Fruit fly (Drosophila melanogaster) whole organism, embryonic: ENCODE data around the gene RpL36.

Experiments
- CG10147 ChIP-seq: fragments of 200-800 bp; sonication (Bioruptor generic); optimal IDR thresholded peaks from 2 replicates; lab custom pipeline; 2019; ENCODE audit warnings: missing biosample characterization, mild to moderate bottlenecking, missing genetic modification characterization, moderate library complexity
- CG1024 ChIP-seq: fragments of 200-800 bp; sonication (Bioruptor generic); IDR thresholded peaks from 2 replicates; pipeline ENCODE4 v1.3.6; 2022; ENCODE audit warnings: missing biosample characterization, missing genetic modification characterization
- CG11723 ChIP-seq: fragments of 200-800 bp; sonication (Bioruptor generic); optimal IDR thresholded peaks from 2 replicates; lab custom pipeline; 2017; ENCODE audit warnings: missing biosample characterization, mild to moderate bottlenecking, missing genetic modification characterization
- CG12236 ChIP-seq: fragments of 200-800 bp; sonication (Bioruptor generic); optimal IDR thresholded peaks from 2 replicates; lab custom pipeline; 2016; ENCODE audit warnings: missing biosample characterization, missing genetic modification characterization
- CG13287 ChIP-seq: fragments of 200-800 bp; sonication (Bioruptor generic); IDR thresholded peaks from 2 replicates; pipeline ENCODE4 v1.3.6; 2022; ENCODE audit warnings: missing biosample characterization, missing genetic modification characterization; ENCODE audit not compliant: partially characterized antibody
- CG13624 ChIP-seq: fragments of 200-800 bp; sonication (Bioruptor generic); optimal IDR thresholded peaks from 2 replicates; lab custom pipeline; 2016; ENCODE audit warnings: missing biosample characterization, missing genetic modification characterization
- CG14667 ChIP-seq: fragments of 200-800 bp; sonication (Bioruptor generic); IDR thresholded peaks from 2 replicates; pipeline ENCODE4 v1.3.6; 2022; ENCODE audit warnings: missing biosample characterization, missing genetic modification characterization
- CG15073 ChIP-seq: fragments of 200-800 bp; sonication (Bioruptor generic); optimal IDR thresholded peaks from 2 replicates; lab custom pipeline; 2016; ENCODE audit warnings: missing biosample characterization, missing genetic modification characterization
- CG16813 ChIP-seq: fragments of 200-800 bp; sonication (Bioruptor generic); IDR thresholded peaks from 3 replicates; pipeline ENCODE4 v1.3.6; 2022; ENCODE audit warnings: missing biosample characterization, missing genetic modification characterization; ENCODE audit not compliant: partially characterized antibody
- CG1792 ChIP-seq: fragments of 200-800 bp; sonication (Bioruptor generic); optimal IDR thresholded peaks from 2 replicates; lab custom pipeline; 2016; ENCODE audit warnings: missing biosample characterization, missing genetic modification characterization
- CG2678 ChIP-seq: fragments of 200-800 bp; sonication (Bioruptor generic); optimal IDR thresholded peaks from 3 replicates; lab custom pipeline; 2019; ENCODE audit warnings: missing biosample characterization, mild to moderate bottlenecking, missing genetic modification characterization, moderate library complexity
- CG2875 ChIP-seq: fragments of 200-800 bp; sonication (Bioruptor generic); optimal IDR thresholded peaks from 2 replicates; lab custom pipeline; 2017; ENCODE audit warnings: missing biosample characterization, mild to moderate bottlenecking, missing genetic modification characterization, missing genetic modification reagents
- CG3281 ChIP-seq: fragments of 200-800 bp; sonication (Bioruptor generic); optimal IDR thresholded peaks from 3 replicates; lab custom pipeline; 2017; ENCODE audit warnings: missing biosample characterization, mild to moderate bottlenecking, missing genetic modification characterization
- CG4282 ChIP-seq: fragments of 200-800 bp; sonication (Bioruptor generic); optimal IDR thresholded peaks from 2 replicates; lab custom pipeline; 2016; ENCODE audit warnings: missing biosample characterization, missing genetic modification characterization
- CG4360 ChIP-seq: fragments of 200-800 bp; sonication (Bioruptor generic); IDR thresholded peaks from 2 replicates; pipeline ENCODE4 v1.3.6; 2022; ENCODE audit warnings: missing biosample characterization, missing genetic modification characterization
- CG6175 ChIP-seq: fragments of 200-800 bp; sonication (Bioruptor generic); IDR thresholded peaks from 3 replicates; pipeline ENCODE4 v1.3.6; 2022; ENCODE audit warnings: missing biosample characterization, missing genetic modification characterization
- CG6272 ChIP-seq: fragments of 200-800 bp; sonication (Bioruptor generic); IDR thresholded peaks from 2 replicates; pipeline ENCODE4 v1.3.6; 2022; ENCODE audit warnings: missing biosample characterization, missing genetic modification characterization
- CG7745 ChIP-seq: fragments of 200-800 bp; sonication (Bioruptor generic); optimal IDR thresholded peaks from 2 replicates; lab custom pipeline; 2018; ENCODE audit warnings: missing biosample characterization, mild to moderate bottlenecking, missing genetic modification characterization, moderate library complexity
- D19B ChIP-seq: fragments of 200-800 bp; sonication (Bioruptor generic); optimal IDR thresholded peaks from 2 replicates; lab custom pipeline; 2017; ENCODE audit warnings: missing biosample characterization, mild to moderate bottlenecking, missing genetic modification characterization
- Dad ChIP-seq: fragments of 200-800 bp; sonication (Bioruptor generic); optimal IDR thresholded peaks from 3 replicates; lab custom pipeline; 2016; ENCODE audit warnings: missing biosample characterization, missing genetic modification characterization
- ERR ChIP-seq: fragments of 200-800 bp; sonication (Bioruptor generic); optimal IDR thresholded peaks from 2 replicates; lab custom pipeline; 2016; ENCODE audit warnings: missing biosample characterization, missing genetic modification characterization
- H2.0 ChIP-seq: fragments of 200-800 bp; sonication (Bioruptor generic); IDR thresholded peaks from 2 replicates; pipeline ENCODE4 v1.3.6; 2022; ENCODE audit warnings: missing biosample characterization, missing genetic modification characterization
- HLH4C ChIP-seq: fragments of 200-800 bp; sonication (Bioruptor generic); IDR thresholded peaks from 3 replicates; pipeline ENCODE4 v1.3.6; 2022; ENCODE audit warnings: missing biosample characterization, missing genetic modification characterization; ENCODE audit not compliant: partially characterized antibody
- Lpt ChIP-seq: fragments of >200 bp; optimal IDR thresholded peaks from 2 replicates; lab custom pipeline; 2018; ENCODE audit warnings: missing biosample characterization, missing genetic modification characterization
- Oaz ChIP-seq: fragments of 200-800 bp; sonication (Bioruptor generic); IDR thresholded peaks from 2 replicates; pipeline ENCODE4 v1.3.6; 2022; ENCODE audit warnings: missing biosample characterization, missing genetic modification characterization
- Sin3A ChIP-seq: fragments of >200 bp; optimal IDR thresholded peaks from 2 replicates; lab custom pipeline; 2018
- Sry-β ChIP-seq: fragments of 200-800 bp; sonication (Bioruptor generic); optimal IDR thresholded peaks from 2 replicates; lab custom pipeline; 2018; ENCODE audit warnings: missing biosample characterization, mild to moderate bottlenecking, missing genetic modification characterization, moderate library complexity
- al ChIP-seq: fragments of 200-800 bp; sonication (Bioruptor generic); IDR thresholded peaks from 2 replicates; pipeline ENCODE4 v1.3.6; 2022; ENCODE audit warnings: missing biosample characterization, missing genetic modification characterization
- cato ChIP-seq: fragments of 200-800 bp; sonication (Bioruptor generic); optimal IDR thresholded peaks from 2 replicates; lab custom pipeline; 2016; ENCODE audit warnings: missing biosample characterization, missing genetic modification characterization, borderline replicate concordance
- chif ChIP-seq, 2 experiments: fragments of 200-800 bp; sonication (Bioruptor generic); optimal IDR thresholded peaks; 3 replicates each; lab custom pipeline; 2016; ENCODE audit warnings: missing biosample characterization in 2 of 2, missing genetic modification characterization in 2 of 2
- chm ChIP-seq: fragments of 200-800 bp; sonication (Bioruptor generic); IDR thresholded peaks from 2 replicates; pipeline ENCODE4 v1.3.6; 2022; ENCODE audit warnings: missing biosample characterization, missing genetic modification characterization
- ci ChIP-seq: fragments of 200-800 bp; sonication (Bioruptor generic); IDR thresholded peaks from 3 replicates; pipeline ENCODE4 v1.3.6; 2022; ENCODE audit warnings: missing biosample characterization, missing genetic modification characterization
- dan ChIP-seq: fragments of 200-800 bp; sonication (Bioruptor generic); IDR thresholded peaks from 2 replicates; pipeline ENCODE4 v1.3.6; 2022; ENCODE audit warnings: missing biosample characterization, missing genetic modification characterization
- en ChIP-seq: fragments of 200-800 bp; sonication (Bioruptor generic); optimal IDR thresholded peaks from 2 replicates; lab custom pipeline; 2016; ENCODE audit warnings: missing biosample characterization, missing genetic modification characterization
- exex ChIP-seq: fragments of 200-800 bp; sonication (Bioruptor generic); optimal IDR thresholded peaks from 4 replicates; lab custom pipeline; 2018; ENCODE audit warnings: missing biosample characterization, mild to moderate bottlenecking, missing genetic modification characterization, moderate library complexity
- gfzf ChIP-seq: fragments of 200-800 bp; sonication (Bioruptor generic); optimal IDR thresholded peaks from 2 replicates; lab custom pipeline; 2016; ENCODE audit warnings: missing biosample characterization, mild to moderate bottlenecking, missing genetic modification characterization, moderate library complexity
- gt ChIP-seq: fragments of 200-800 bp; sonication (Bioruptor generic); IDR thresholded peaks from 2 replicates; pipeline ENCODE4 v1.3.6; 2022; ENCODE audit warnings: missing biosample characterization, missing genetic modification characterization
- hkb ChIP-seq, 2 experiments: fragments of 200-800 bp in 1 of 2; fragments of >200 bp in 1 of 2; sonication (Bioruptor generic) in 1 of 2; IDR thresholded peaks in 1 of 2; optimal IDR thresholded peaks in 1 of 2; 2 replicates each; pipeline versions ENCODE4 v1.3.6 to Lab custom; 2017 to 2022; ENCODE audit warnings: missing biosample characterization in 1 of 2, missing genetic modification characterization in 1 of 2
- lbe ChIP-seq: fragments of 200-800 bp; sonication (Bioruptor generic); optimal IDR thresholded peaks from 2 replicates; lab custom pipeline; 2016; ENCODE audit warnings: missing biosample characterization, mild to moderate bottlenecking, missing genetic modification characterization
- lilli ChIP-seq: fragments of 200-800 bp; sonication (Bioruptor generic); optimal IDR thresholded peaks from 3 replicates; lab custom pipeline; 2016; ENCODE audit warnings: missing biosample characterization, missing genetic modification characterization
- mirr ChIP-seq: fragments of 200-800 bp; sonication (Bioruptor generic); optimal IDR thresholded peaks from 3 replicates; lab custom pipeline; 2018; ENCODE audit warnings: missing biosample characterization, mild to moderate bottlenecking, missing genetic modification characterization
- nau ChIP-seq: fragments of 200-800 bp; sonication (Bioruptor generic); optimal IDR thresholded peaks from 3 replicates; lab custom pipeline; 2017; ENCODE audit warnings: missing biosample characterization, mild to moderate bottlenecking, missing genetic modification characterization, missing genetic modification reagents
- nmo ChIP-seq: fragments of 200-800 bp; sonication (Bioruptor generic); optimal IDR thresholded peaks from 2 replicates; lab custom pipeline; 2018; ENCODE audit warnings: missing biosample characterization, mild to moderate bottlenecking, missing genetic modification characterization, moderate library complexity
- pho ChIP-seq: fragments of 200-800 bp; sonication (Bioruptor generic); optimal IDR thresholded peaks from 2 replicates; lab custom pipeline; 2016; ENCODE audit warnings: missing biosample characterization, missing genetic modification characterization
- phol ChIP-seq: fragments of 200-800 bp; sonication (Bioruptor generic); optimal IDR thresholded peaks from 3 replicates; lab custom pipeline; 2018; ENCODE audit warnings: missing biosample characterization, mild to moderate bottlenecking, missing genetic modification characterization, moderate library complexity
- rib ChIP-seq: fragments of 200-800 bp; sonication (Bioruptor generic); IDR thresholded peaks from 2 replicates; pipeline ENCODE4 v1.3.6; 2022; ENCODE audit warnings: missing biosample characterization, missing genetic modification characterization
- run ChIP-seq: fragments of 200-800 bp; sonication (Bioruptor generic); optimal IDR thresholded peaks from 3 replicates; lab custom pipeline; 2018; ENCODE audit warnings: missing biosample characterization, mild to moderate bottlenecking, missing genetic modification characterization
- seq ChIP-seq: fragments of 200-800 bp; sonication (Bioruptor generic); IDR thresholded peaks from 2 replicates; pipeline ENCODE4 v1.3.6; 2022; ENCODE audit warnings: missing biosample characterization, missing genetic modification characterization
- trh ChIP-seq: fragments of 200-800 bp; sonication (Bioruptor generic); optimal IDR thresholded peaks from 2 replicates; lab custom pipeline; 2016; ENCODE audit warnings: missing biosample characterization, missing genetic modification characterization
- vnd ChIP-seq: fragments of 200-800 bp; sonication (Bioruptor generic); IDR thresholded peaks from 3 replicates; pipeline ENCODE4 v1.3.6; 2022; ENCODE audit warnings: missing biosample characterization, missing genetic modification characterization; ENCODE audit not compliant: partially characterized antibody
- wek ChIP-seq: fragments of 200-800 bp; sonication (Bioruptor generic); optimal IDR thresholded peaks from 3 replicates; lab custom pipeline; 2018; ENCODE audit warnings: missing biosample characterization, mild to moderate bottlenecking, missing genetic modification characterization, moderate library complexity

The RpL36 gene

dm6 chrX:621132-621555 is 8.1 kb downstream of the RpL36 start, which contains the start of the genes CG13365 and Vsp37A (continued):
- TF ChIP-seq CG1024 (GFP tag; lab: Robert Waterston, UW), result no peak
- TF ChIP-seq rib, result no peak
- TF ChIP-seq nau (GFP tag; lab: Kevin White, UChicago), result no peak
- TF ChIP-seq gfzf (GFP tag; lab: Kevin White, UChicago), result peak; percentile 54
- no peak for TF ChIP-seq D19B (GFP tag; lab: Kevin White, UChicago)
- peak; percentile 25 for TF ChIP-seq wek (GFP tag; lab: Kevin White, UChicago)
- TF ChIP-seq CG6175 (GFP tag; lab: Robert Waterston, UW), result no peak
- TF ChIP-seq exex, result peak; percentile 21
- TF ChIP-seq CG13624 (GFP tag; lab: Kevin White, UChicago), result peak; percentile 59
- TF ChIP-seq cato (GFP tag; lab: Kevin White, UChicago), result no peak
- TF ChIP-seq chm (GFP tag; lab: Robert Waterston, UW), result peak; percentile 25; the same call in 1 of the 2 replicates
- no peak for TF ChIP-seq CG7745 (tag; lab: Kevin White, UChicago)
- peak; percentile 63 for TF ChIP-seq lilli (GFP tag; lab: Kevin White, UChicago)
- peak; percentile 40; the same call in 1 of the 2 replicates for TF ChIP-seq al (GFP tag; lab: Robert Waterston, UW)
- peak; percentile 49 for TF ChIP-seq CG4282 (GFP tag; lab: Kevin White, UChicago)
- peak; percentile 11 for TF ChIP-seq trh (GFP tag; lab: Kevin White, UChicago)
- peak; percentile 50 for TF ChIP-seq phol
- peak; percentile 34 for TF ChIP-seq CG11723
- no peak for TF ChIP-seq vnd (GFP tag; lab: Robert Waterston, UW)
- no peak for TF ChIP-seq Oaz (GFP tag; lab: Robert Waterston, UW)
- no peak for TF ChIP-seq mirr (GFP tag; lab: Kevin White, UChicago)
- TF ChIP-seq CG15073 (GFP tag; lab: Kevin White, UChicago), result no peak
- TF ChIP-seq CG3281 (GFP tag; lab: Kevin White, UChicago), result peak; percentile 27
- peak; percentile 93 for TF ChIP-seq Sin3A (lab: Kevin White, UChicago)
- TF ChIP-seq Dad (GFP tag; lab: Kevin White, UChicago), result peak; percentile 10
- no peak for TF ChIP-seq dan (GFP tag; lab: Robert Waterston, UW)
- peak; percentile 60 for TF ChIP-seq nmo (GFP tag; lab: Kevin White, UChicago)
- TF ChIP-seq hkb (optimal IDR thresholded peaks at IDR 0.05; lab: Kevin White, UChicago), result peak; percentile 84
- TF ChIP-seq hkb (GFP tag; IDR thresholded peaks at IDR 0.05; lab: Robert Waterston, UW), result peak; percentile 52
- TF ChIP-seq gt (GFP tag; lab: Robert Waterston, UW), result no peak
- TF ChIP-seq Sry-β, result peak; percentile 97
- no peak for TF ChIP-seq ERR (GFP tag; lab: Kevin White, UChicago)
- TF ChIP-seq CG1792 (GFP tag; lab: Kevin White, UChicago), result peak; percentile 67
- no peak for TF ChIP-seq run (tag; lab: Kevin White, UChicago)
- TF ChIP-seq CG2875 (GFP tag; lab: Kevin White, UChicago), result peak; percentile 34
- no peak for TF ChIP-seq en (GFP tag; lab: Kevin White, UChicago)
- no peak for TF ChIP-seq CG14667 (GFP tag; lab: Robert Waterston, UW)
- no peak for TF ChIP-seq CG13287 (GFP tag; lab: Robert Waterston, UW)
- TF ChIP-seq Lpt (GFP tag; lab: Kevin White, UChicago), result no peak
- TF ChIP-seq seq, result no peak
- TF ChIP-seq H2.0, result no peak
- peak; percentile 29 for TF ChIP-seq CG10147 (GFP tag; lab: Kevin White, UChicago)
- no peak for TF ChIP-seq CG12236 (GFP tag; lab: Kevin White, UChicago)
- no peak for TF ChIP-seq HLH4C (GFP tag; lab: Robert Waterston, UW)
- TF ChIP-seq ci (GFP tag; lab: Robert Waterston, UW), result peak; percentile 66; the same call in 2 of the 3 replicates
- peak; percentile 49 for TF ChIP-seq pho (GFP tag; lab: Kevin White, UChicago)
- peak; percentile 21 to 31 for TF ChIP-seq chif (GFP tag; optimal IDR thresholded peaks at IDR 0.05; lab: Kevin White, UChicago)
- TF ChIP-seq CG6272 (GFP tag; lab: Robert Waterston, UW), result no peak
- TF ChIP-seq CG2678 (tag; lab: Kevin White, UChicago), result peak; percentile 64
- peak; percentile 22; the same call in 1 of the 2 replicates for TF ChIP-seq CG4360 (GFP tag; lab: Robert Waterston, UW)
- no peak for TF ChIP-seq lbe (GFP tag; lab: Kevin White, UChicago)
- no peak for TF ChIP-seq CG16813
